Fruit fly (Drosophila melanogaster): ENCODE results near the gene CheA87a.

DNA sequence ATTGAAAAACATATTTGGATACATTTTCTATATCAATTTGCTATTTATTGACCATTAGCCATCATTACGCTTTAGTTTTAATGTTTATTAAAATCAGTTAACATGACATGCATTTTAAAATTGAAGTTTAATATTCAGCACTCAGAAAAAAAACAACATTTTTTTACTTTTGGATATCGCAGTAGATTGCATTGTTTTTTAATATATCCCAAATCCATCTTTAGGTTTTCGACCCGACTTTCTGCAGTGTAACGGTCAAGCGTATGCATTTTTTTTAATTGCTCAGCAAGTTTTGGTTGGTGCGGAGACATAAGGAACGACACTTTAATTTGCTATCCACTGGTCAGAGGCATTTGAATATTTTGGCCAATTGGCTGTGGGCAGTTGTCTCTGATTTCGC is 43.3 kb downstream of the CheA87a start:
- no peak for TF ChIP-seq CG18476 (GFP tag; optimal IDR thresholded peaks at IDR 0.05)
- TF ChIP-seq aop (GFP tag; IDR thresholded peaks at IDR 0.05), result no peak
- no peak for TF ChIP-seq Ets65A (GFP tag)
- TF ChIP-seq ewg (GFP tag; optimal IDR thresholded peaks at IDR 0.05), result no peak
- TF ChIP-seq MBD-R2 (GFP tag; IDR thresholded peaks at IDR 0.05), result no peak

Data from whole organism, embryonic.